Worm (Caenorhabditis elegans) whole organism, L1 larva: Measurements from ENCODE around the gene E02C12.11.

ENCODE experiments used
- blmp-1 ChIP-seq: fragments of 150-350 bp; optimal IDR thresholded peaks from 2 replicates; lab custom pipeline; 2014; ENCODE audit warnings: missing biosample characterization, missing genetic modification characterization
- elt-2 ChIP-seq: sonication (generic microtip); optimal IDR thresholded peaks from 2 replicates; lab custom pipeline; 2016; ENCODE audit warnings: missing genetic modification characterization, mild to moderate bottlenecking, inconsistent platforms, missing compliant biosample characterization, missing genetic modification reagents
- nhr-12 ChIP-seq: sonication (generic microtip); optimal IDR thresholded peaks from 2 replicates; lab custom pipeline; 2017; ENCODE audit warnings: missing biosample characterization, missing genetic modification characterization
- nhr-20 ChIP-seq: sonication (generic microtip); optimal IDR thresholded peaks from 2 replicates; lab custom pipeline; 2016; ENCODE audit warnings: mild to moderate bottlenecking, missing genetic modification characterization, missing compliant biosample characterization
- snpc-4 ChIP-seq: fragments of 150-350 bp; optimal IDR thresholded peaks from 2 replicates; lab custom pipeline; 2014; ENCODE audit warnings: missing biosample characterization, missing genetic modification characterization
- snu-23 ChIP-seq: sonication (generic microtip); optimal IDR thresholded peaks from 2 replicates; lab custom pipeline; 2016; ENCODE audit warnings: missing genetic modification characterization, missing compliant biosample characterization
- tbx-2 ChIP-seq: sonication (generic microtip); optimal IDR thresholded peaks from 2 replicates; lab custom pipeline; 2016; ENCODE audit warnings: missing genetic modification characterization, missing compliant biosample characterization
- unc-130 ChIP-seq: fragments of 150-350 bp; optimal IDR thresholded peaks from 2 replicates; lab custom pipeline; 2017; ENCODE audit warnings: missing biosample characterization, missing genetic modification characterization, inconsistent platforms
- unc-30 ChIP-seq: sonication (generic microtip); optimal IDR thresholded peaks from 2 replicates; lab custom pipeline; 2017; ENCODE audit warnings: missing biosample characterization, missing genetic modification characterization
- zip-4 ChIP-seq: fragments of 200-800 bp; sonication (Bioruptor generic); optimal IDR thresholded peaks from 2 replicates; lab custom pipeline; 2018; ENCODE audit warnings: mild to moderate bottlenecking, missing genetic modification characterization, moderate library complexity, missing compliant biosample characterization

ce11 chrV:9408869-9409268 is 29.2 kb upstream of the E02C12.11 start:
- TF ChIP-seq nhr-12 (tag; lab: Kevin White, UChicago) (no peak), elt-2 (tag; lab: Kevin White, UChicago) (no peak), unc-30 (no peak), snu-23 (GFP tag; lab: Kevin White, UChicago) (no peak), tbx-2 (tag; lab: Kevin White, UChicago) (peak; percentile 45), unc-130 (tag; lab: Kevin White, UChicago) (no peak), blmp-1 (tag; lab: Kevin White, UChicago) (no peak), nhr-20 (tag; lab: Kevin White, UChicago) (no peak), zip-4 (GFP tag; lab: Kevin White, UChicago) (no peak), snpc-4 (tag; lab: Kevin White, UChicago) (no peak)
